Worm (Caenorhabditis elegans) whole organism, L4 larva: ENCODE data around the gene lgg-1.

Experiments used
- D1046.2 ChIP-seq: fragments of 200-800 bp; sonication (Bioruptor generic); IDR thresholded peaks from 2 replicates; pipeline ENCODE4 v1.3.6; 2022; ENCODE audit warnings: missing genetic modification characterization, missing compliant biosample characterization
- F26F4.8 ChIP-seq: fragments of 200-800 bp; sonication (Bioruptor generic); conservative IDR thresholded peaks from 2 replicates; pipeline ENCODE4 v1.3.6; 2022; ENCODE audit warnings: missing genetic modification characterization, missing compliant biosample characterization
- F37D6.2 ChIP-seq: sonication (generic microtip); optimal IDR thresholded peaks from 2 replicates; lab custom pipeline; 2016; ENCODE audit warnings: mild to moderate bottlenecking, missing genetic modification characterization, missing compliant biosample characterization
- T20F7.1 ChIP-seq: fragments of 200-800 bp; sonication (Bioruptor generic); optimal IDR thresholded peaks from 2 replicates; lab custom pipeline; 2018; ENCODE audit warnings: mild to moderate bottlenecking, missing genetic modification characterization, missing compliant biosample characterization
- T26A8.4 ChIP-seq: fragments of 200-800 bp; sonication (Bioruptor generic); IDR thresholded peaks from 2 replicates; pipeline ENCODE4 v1.3.6; 2022; ENCODE audit warnings: missing genetic modification characterization, missing compliant biosample characterization
- Y48G9A.11 ChIP-seq: fragments of 200-800 bp; sonication (Bioruptor generic); IDR thresholded peaks from 2 replicates; pipeline ENCODE4 v1.3.6; 2022; ENCODE audit warnings: missing genetic modification reagents, missing genetic modification characterization, missing compliant biosample characterization
- ZK337.2 ChIP-seq: fragments of 200-800 bp; sonication (Bioruptor generic); IDR thresholded peaks from 2 replicates; pipeline ENCODE4 v1.3.6; 2022; ENCODE audit warnings: missing genetic modification reagents, missing genetic modification characterization, missing compliant biosample characterization
- aha-1 ChIP-seq: fragments of 150-350 bp; peaks from one replicate; lab custom pipeline; 2014; ENCODE audit warnings: missing biosample characterization, missing genetic modification characterization
- aly-2 ChIP-seq: sonication (generic microtip); optimal IDR thresholded peaks from 2 replicates; lab custom pipeline; 2018; ENCODE audit warnings: missing biosample characterization, missing genetic modification characterization
- arid-1 ChIP-seq: fragments of 200-800 bp; sonication (Bioruptor generic); conservative IDR thresholded peaks from 2 replicates; pipeline ENCODE4 v1.3.6; 2022; ENCODE audit warnings: missing genetic modification reagents, missing genetic modification characterization, missing compliant biosample characterization
- attf-4 ChIP-seq: sonication (generic microtip); optimal IDR thresholded peaks from 3 replicates; lab custom pipeline; 2017; ENCODE audit warnings: missing biosample characterization, missing genetic modification characterization
- ceh-28 ChIP-seq: fragments of 150-350 bp; optimal IDR thresholded peaks from 2 replicates; lab custom pipeline; 2014; ENCODE audit warnings: missing biosample characterization, missing genetic modification reagents, missing genetic modification characterization
- ceh-44 ChIP-seq: fragments of 200-800 bp; sonication (Bioruptor generic); IDR thresholded peaks from 2 replicates; pipeline ENCODE4 v1.3.6; 2022; ENCODE audit warnings: missing genetic modification reagents, missing genetic modification characterization, missing compliant biosample characterization
- daf-8 ChIP-seq: fragments of 200-800 bp; sonication (Bioruptor generic); IDR thresholded peaks from 2 replicates; pipeline ENCODE4 v1.3.6; 2022; ENCODE audit warnings: missing genetic modification characterization, missing compliant biosample characterization
- dpl-1 ChIP-seq: fragments of 150-350 bp; optimal IDR thresholded peaks from 2 replicates; lab custom pipeline; 2014; ENCODE audit warnings: missing biosample characterization, missing genetic modification reagents, missing genetic modification characterization
- duxl-1 ChIP-seq: sonication (generic microtip); optimal IDR thresholded peaks from 2 replicates; lab custom pipeline; 2016; ENCODE audit warnings: mild to moderate bottlenecking, missing genetic modification characterization, moderate library complexity, missing compliant biosample characterization; ENCODE audit not compliant: poor library complexity
- fkh-10 ChIP-seq: fragments of 150-350 bp; optimal IDR thresholded peaks from 2 replicates; lab custom pipeline; 2014; ENCODE audit warnings: missing biosample characterization, missing genetic modification reagents, missing genetic modification characterization
- fos-1 ChIP-seq: fragments of 150-350 bp; optimal IDR thresholded peaks from 2 replicates; lab custom pipeline; 2014; ENCODE audit warnings: missing biosample characterization, missing genetic modification characterization
- hif-1 ChIP-seq, 2 experiments: sonication (generic microtip); optimal IDR thresholded peaks; 2 replicates each; lab custom pipeline; 2016 to 2017; ENCODE audit warnings: missing compliant biosample characterization in 2 of 2, missing genetic modification characterization in 2 of 2, missing genetic modification reagents in 2 of 2, missing genotype in 2 of 2, mild to moderate bottlenecking in 1 of 2
- hlh-11 ChIP-seq: fragments of 200-800 bp; sonication (Bioruptor generic); optimal IDR thresholded peaks from 2 replicates; lab custom pipeline; 2018; ENCODE audit warnings: mild to moderate bottlenecking, missing genetic modification characterization, missing compliant biosample characterization
- jun-1 ChIP-seq: fragments of 150-350 bp; optimal IDR thresholded peaks from 2 replicates; lab custom pipeline; 2014; ENCODE audit warnings: missing biosample characterization, missing genetic modification reagents, missing genetic modification characterization
- lin-13 ChIP-seq: fragments of 150-350 bp; optimal IDR thresholded peaks from 2 replicates; lab custom pipeline; 2014; ENCODE audit warnings: missing biosample characterization, missing genetic modification reagents, missing genetic modification characterization
- lsy-2 ChIP-seq, 2 experiments: fragments of 150-350 bp in 1 of 2; sonication (generic microtip) in 1 of 2; optimal IDR thresholded peaks; 2 replicates each; lab custom pipeline; 2014 to 2017; ENCODE audit warnings: missing biosample characterization in 2 of 2, missing genetic modification characterization in 2 of 2
- madf-5 ChIP-seq, 2 experiments: fragments of 200-800 bp; sonication (Bioruptor generic); IDR thresholded peaks; 2 replicates each; pipeline ENCODE4 v1.3.6; 2022; ENCODE audit warnings: missing compliant biosample characterization in 2 of 2, missing genetic modification characterization in 2 of 2
- madf-9 ChIP-seq: fragments of 200-800 bp; sonication (Bioruptor generic); conservative IDR thresholded peaks from 2 replicates; pipeline ENCODE4 v1.3.6; 2022; ENCODE audit warnings: missing genetic modification reagents, missing genetic modification characterization, missing compliant biosample characterization
- mdl-1 ChIP-seq, 2 experiments: fragments of 150-350 bp in 1 of 2; sonication (generic microtip) in 1 of 2; optimal IDR thresholded peaks; 2 replicates each; lab custom pipeline; 2014 to 2017; ENCODE audit warnings: missing biosample characterization in 2 of 2, missing genetic modification characterization in 2 of 2
- mdt-29 ChIP-seq: fragments of 200-800 bp; sonication (Bioruptor generic); IDR thresholded peaks from 2 replicates; pipeline ENCODE4 v1.3.6; 2022; ENCODE audit warnings: missing genetic modification reagents, missing genetic modification characterization, missing compliant biosample characterization
- mep-1 ChIP-seq: fragments of 150-350 bp; sonication (generic microtip); optimal IDR thresholded peaks from 3 replicates; lab custom pipeline; 2014; ENCODE audit warnings: missing biosample characterization, missing genetic modification characterization
- nhr-6 ChIP-seq: fragments of 150-350 bp; optimal IDR thresholded peaks from 2 replicates; lab custom pipeline; 2014; ENCODE audit warnings: missing biosample characterization, missing genetic modification characterization
- nhr-77 ChIP-seq: fragments of 150-350 bp; optimal IDR thresholded peaks from 2 replicates; lab custom pipeline; 2014; ENCODE audit warnings: missing biosample characterization, missing genetic modification characterization
- pha-4 ChIP-seq, 2 experiments: fragments of 150-350 bp in 1 of 2; fragments of 200-800 bp in 1 of 2; sonication (Bioruptor generic) in 1 of 2; IDR thresholded peaks in 1 of 2; optimal IDR thresholded peaks in 1 of 2; 2 replicates each; pipeline versions ENCODE4 v1.3.6 to Lab custom; 2014 to 2022; ENCODE audit warnings: missing genetic modification characterization in 2 of 2, missing genetic modification reagents in 2 of 2, missing biosample characterization in 1 of 2, missing compliant biosample characterization in 1 of 2
- php-3 ChIP-seq: fragments of 200-800 bp; sonication (Bioruptor generic); IDR thresholded peaks from 2 replicates; pipeline ENCODE4 v1.3.6; 2022; ENCODE audit warnings: missing genetic modification reagents, missing genetic modification characterization, missing compliant biosample characterization
- rbr-2 ChIP-seq: sonication (generic microtip); optimal IDR thresholded peaks from 2 replicates; lab custom pipeline; 2016; ENCODE audit warnings: missing genotype, missing genetic modification characterization, missing compliant biosample characterization
- skn-1 ChIP-seq: fragments of 150-350 bp; optimal IDR thresholded peaks from 2 replicates; lab custom pipeline; 2014; ENCODE audit warnings: missing biosample characterization, missing genetic modification characterization
- spr-3 ChIP-seq: fragments of 200-800 bp; sonication (Bioruptor generic); optimal IDR thresholded peaks from 2 replicates; lab custom pipeline; 2018; ENCODE audit warnings: mild to moderate bottlenecking, missing genetic modification characterization, missing compliant biosample characterization
- unc-130 ChIP-seq: sonication (generic microtip); optimal IDR thresholded peaks from 2 replicates; lab custom pipeline; 2016; ENCODE audit warnings: missing genetic modification reagents, missing genetic modification characterization, missing compliant biosample characterization
- unc-39 ChIP-seq: sonication (generic microtip); optimal IDR thresholded peaks from 2 replicates; lab custom pipeline; 2017; ENCODE audit warnings: missing biosample characterization, missing genetic modification characterization
- zag-1 ChIP-seq: fragments of 150-350 bp; optimal IDR thresholded peaks from 2 replicates; lab custom pipeline; 2014; ENCODE audit warnings: missing biosample characterization, missing genetic modification characterization
- zfp-2 ChIP-seq: sonication (generic microtip); optimal IDR thresholded peaks from 2 replicates; lab custom pipeline; 2016; ENCODE audit warnings: mild to moderate bottlenecking, missing genetic modification characterization, missing compliant biosample characterization
- zfp-3 ChIP-seq: fragments of 200-800 bp; sonication (Bioruptor generic); conservative IDR thresholded peaks from 2 replicates; pipeline ENCODE4 v1.3.6; 2022; ENCODE audit warnings: missing genetic modification reagents, missing genetic modification characterization, missing compliant biosample characterization
- ztf-11 ChIP-seq: fragments of 150-350 bp; optimal IDR thresholded peaks from 2 replicates; lab custom pipeline; 2014; ENCODE audit warnings: missing biosample characterization, missing genetic modification characterization
- ztf-7 ChIP-seq: fragments of 150-350 bp; optimal IDR thresholded peaks from 2 replicates; lab custom pipeline; 2014; ENCODE audit warnings: missing biosample characterization, missing genetic modification characterization

lgg-1 gene

DNA sequence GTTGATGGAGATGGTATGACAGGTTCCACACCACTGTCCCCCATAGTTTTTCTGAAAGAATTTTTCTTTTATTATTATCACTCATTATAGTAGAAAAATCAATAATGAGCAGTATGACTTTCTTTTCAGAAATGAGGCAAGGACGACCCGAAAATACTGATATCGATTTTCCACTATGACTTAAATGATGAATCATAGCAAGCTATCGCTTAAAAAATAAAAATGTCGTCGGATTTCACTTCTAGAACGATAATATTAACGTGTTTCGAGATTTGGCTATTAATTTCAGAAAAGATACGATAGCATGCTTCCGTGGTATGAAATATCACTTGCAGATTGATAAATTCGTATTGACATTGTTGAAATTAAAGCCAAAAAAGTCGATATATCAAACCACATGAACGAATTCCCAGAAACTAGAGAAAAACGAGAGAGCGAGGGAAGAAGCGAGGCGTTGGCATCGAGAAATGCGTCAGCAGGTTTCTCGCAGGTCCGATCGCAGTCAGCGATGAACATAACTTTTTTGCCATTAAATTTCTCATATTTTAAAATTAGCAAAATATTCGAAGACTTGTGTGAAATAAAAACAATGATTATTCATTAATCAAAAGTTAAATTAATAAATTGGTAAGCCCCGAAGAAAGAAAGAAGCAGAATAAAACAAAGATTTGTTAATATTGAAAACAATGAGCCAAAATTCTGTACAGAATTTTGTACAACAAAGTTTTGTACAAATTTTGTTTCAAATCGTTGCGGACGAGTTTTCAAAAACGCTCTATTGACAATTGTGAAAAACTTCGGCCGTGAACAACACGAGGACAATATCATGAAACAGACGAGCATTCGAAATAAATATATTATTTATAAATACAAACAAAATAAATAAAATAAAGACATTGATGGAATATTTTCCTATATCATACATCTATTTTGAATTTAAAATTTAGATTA lies 8.2 kb upstream of the lgg-1 start, which contains the start of gene C32D5.11 (continued):
- no peak for TF ChIP-seq skn-1 (tag; lab: Kevin White, UChicago)
- TF ChIP-seq lin-13 (GFP tag; lab: Kevin White, UChicago), result peak; percentile 66
- peak; percentile 75 for TF ChIP-seq hlh-11 (tag; lab: Kevin White, UChicago)
- no peak for TF ChIP-seq attf-4 (tag; lab: Kevin White, UChicago)
- TF ChIP-seq D1046.2 (GFP tag; lab: Robert Waterston, UW), result no peak
- TF ChIP-seq spr-3 (GFP tag; lab: Kevin White, UChicago), result no peak
- no peak for TF ChIP-seq unc-39 (tag; lab: Kevin White, UChicago)
- TF ChIP-seq T20F7.1, result peak; percentile 44
- TF ChIP-seq zfp-2 (tag; lab: Kevin White, UChicago), result no peak
- TF ChIP-seq ztf-11 (tag; lab: Kevin White, UChicago), result no peak
- TF ChIP-seq T26A8.4 (GFP tag; lab: Robert Waterston, UW), result peak; percentile 55
- no peak for TF ChIP-seq F26F4.8 (GFP tag; lab: Robert Waterston, UW)
- TF ChIP-seq ceh-44 (GFP tag; lab: Robert Waterston, UW), result no peak
- TF ChIP-seq aly-2 (tag; lab: Kevin White, UChicago), result no peak
- TF ChIP-seq mdt-29 (GFP tag; lab: Robert Waterston, UW), result no peak
- peak in 1 of 2 experiments; percentile 43 for TF ChIP-seq hif-1 (tag; optimal IDR thresholded peaks at IDR 0.05; lab: Kevin White, UChicago)
- TF ChIP-seq zfp-3 (GFP tag; lab: Robert Waterston, UW), result no peak
- no peak for TF ChIP-seq Y48G9A.11
- peak; percentile 34 for TF ChIP-seq ceh-28 (tag; lab: Kevin White, UChicago)
- TF ChIP-seq jun-1 (tag; lab: Kevin White, UChicago), result no peak
- TF ChIP-seq lsy-2 (tag; optimal IDR thresholded peaks at IDR 0.05; lab: Kevin White, UChicago), result peak in 1 of 2 experiments; percentile 87
- peak; percentile 66 for TF ChIP-seq duxl-1 (tag; lab: Kevin White, UChicago)
- peak; percentile 29 for TF ChIP-seq fkh-10 (GFP tag; lab: Kevin White, UChicago)
- TF ChIP-seq madf-9 (GFP tag; lab: Robert Waterston, UW), result no peak
- peak; percentile 57 for TF ChIP-seq ztf-7
- no peak for TF ChIP-seq zag-1
- 0 out of 2 replicates have a peak, but pooled peaks have one; percentile 8 for TF ChIP-seq ZK337.2 (GFP tag; lab: Robert Waterston, UW)
- no peak for TF ChIP-seq madf-5 (GFP tag; IDR thresholded peaks at IDR 0.05; lab: Robert Waterston, UW)
- no peak for TF ChIP-seq php-3
- TF ChIP-seq rbr-2 (tag; lab: Kevin White, UChicago), result peak; percentile 69
- TF ChIP-seq unc-130 (GFP tag; lab: Kevin White, UChicago), result peak; percentile 40
- TF ChIP-seq mep-1, result peak; percentile 77
- peak; percentile 30 for TF ChIP-seq nhr-77 (tag; lab: Kevin White, UChicago)
- peak; percentile 67 for TF ChIP-seq dpl-1 (GFP tag; lab: Kevin White, UChicago)
- TF ChIP-seq mdl-1 (tag; optimal IDR thresholded peaks at IDR 0.05; lab: Kevin White, UChicago), result peak in 1 of 2 experiments; percentile 46
- TF ChIP-seq, all 104 proteins: peak for 30

DNA sequence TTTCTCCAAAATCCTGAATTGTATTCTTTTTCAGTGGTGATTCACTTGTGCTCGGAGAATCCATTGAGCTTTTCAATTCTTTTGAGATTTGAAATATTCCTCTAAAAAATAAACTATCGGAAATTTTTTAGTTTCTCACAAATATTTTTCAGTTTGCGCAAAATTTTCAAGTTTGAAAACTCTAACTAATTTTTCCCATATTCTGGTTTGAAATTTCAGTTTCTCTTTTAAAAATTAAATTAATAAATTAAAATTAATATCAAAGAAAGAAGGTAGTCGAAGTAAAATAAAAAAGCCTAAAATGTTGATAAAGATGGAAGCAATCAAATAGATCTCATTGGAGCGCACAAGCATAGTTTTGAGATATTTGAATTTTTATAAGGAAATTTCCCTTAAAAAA lies 4.4 kb upstream of the lgg-1 start, which contains the start of gene C32D5.10:
TSS of gene C32D5.10 (minus strand) at position 101 of the 400 bp plus-strand sequence.
- TF ChIP-seq daf-8 (GFP tag; lab: Robert Waterston, UW) (no peak), fos-1 (tag; lab: Kevin White, UChicago) (no peak), rbr-2 (tag; lab: Kevin White, UChicago) (no peak), aha-1 (tag; lab: Kevin White, UChicago) (no peak), dpl-1 (GFP tag; lab: Kevin White, UChicago) (no peak), pha-4 (GFP tag; IDR thresholded peaks at IDR 0.05; lab: Robert Waterston, UW) (no peak), pha-4 (tag; optimal IDR thresholded peaks at IDR 0.05; lab: Kevin White, UChicago) (no peak), F37D6.2 (tag; lab: Kevin White, UChicago) (no peak), zfp-2 (tag; lab: Kevin White, UChicago) (no peak), nhr-6 (tag; lab: Kevin White, UChicago) (no peak), hlh-11 (tag; lab: Kevin White, UChicago) (no peak), arid-1 (GFP tag; lab: Robert Waterston, UW) (no peak)
